Fruit fly (Drosophila melanogaster): ENCODE results near the gene Or33b.

dm6 chr2L:11947641-11948040 lies 11.7 kb downstream of the Or33b start, which contains the start of gene CG16964:
- TF ChIP-seq psq (optimal IDR thresholded peaks at IDR 0.05) = no peak
- TF ChIP-seq CG8478 (optimal IDR thresholded peaks at IDR 0.05) = no peak
- TF ChIP-seq usp (GFP tag; optimal IDR thresholded peaks at IDR 0.05) = no peak
- TF ChIP-seq pan (optimal IDR thresholded peaks at IDR 0.05) = no peak
- no peak for TF ChIP-seq EcR (GFP tag; optimal IDR thresholded peaks at IDR 0.05)
